Worm (Caenorhabditis elegans) whole organism, midembryonic: Measurements from ENCODE around the gene syg-1.
A peak's percentile ranks its signal among the peaks of the same experiment; 100 is the strongest.

Experiments
- T22C8.4 ChIP-seq: fragments of 200-800 bp; sonication (Bioruptor generic); IDR thresholded peaks from 2 replicates; pipeline ENCODE4 v1.3.6; 2022; ENCODE audit warnings: missing genetic modification characterization, missing compliant biosample characterization
- cog-1 ChIP-seq: sonication (generic microtip); optimal IDR thresholded peaks from 2 replicates; lab custom pipeline; 2016; ENCODE audit warnings: missing genetic modification characterization, missing compliant biosample characterization
- flt-1 ChIP-seq: fragments of 200-800 bp; sonication (Bioruptor generic); IDR thresholded peaks from 2 replicates; pipeline ENCODE4 v1.3.6; 2022; ENCODE audit warnings: missing genetic modification characterization, missing compliant biosample characterization
- klf-2 ChIP-seq: fragments of 200-800 bp; sonication (Bioruptor generic); conservative IDR thresholded peaks from 2 replicates; pipeline ENCODE4 v1.3.6; 2022; ENCODE audit warnings: missing genetic modification reagents, missing genetic modification characterization, missing compliant biosample characterization
- med-1 ChIP-seq: sonication (generic microtip); optimal IDR thresholded peaks from 2 replicates; lab custom pipeline; 2017; ENCODE audit warnings: missing genetic modification characterization, mild to moderate bottlenecking, missing compliant biosample characterization, antibody characterized with exemption, missing genetic modification reagents; ENCODE audit not compliant: insufficient read depth
- ref-1 ChIP-seq: fragments of 200-800 bp; sonication (Bioruptor generic); conservative IDR thresholded peaks from 2 replicates; pipeline ENCODE4 v1.3.6; 2022; ENCODE audit warnings: missing genetic modification reagents, missing genetic modification characterization, missing compliant biosample characterization
- tab-1 ChIP-seq: fragments of 200-800 bp; sonication (Bioruptor generic); IDR thresholded peaks from 2 replicates; pipeline ENCODE4 v1.3.6; 2022; ENCODE audit warnings: missing genetic modification characterization, missing compliant biosample characterization
- ztf-23 ChIP-seq: fragments of 200-800 bp; sonication (Bioruptor generic); IDR thresholded peaks from 2 replicates; pipeline ENCODE4 v1.3.6; 2022; ENCODE audit warnings: missing genetic modification reagents, missing genetic modification characterization, missing compliant biosample characterization
- ztf-29 ChIP-seq: fragments of 200-800 bp; sonication (Bioruptor generic); IDR thresholded peaks from 2 replicates; pipeline ENCODE4 v1.3.6; 2022; ENCODE audit warnings: missing genetic modification reagents, missing genetic modification characterization, missing compliant biosample characterization

The syg-1 gene

DNA sequence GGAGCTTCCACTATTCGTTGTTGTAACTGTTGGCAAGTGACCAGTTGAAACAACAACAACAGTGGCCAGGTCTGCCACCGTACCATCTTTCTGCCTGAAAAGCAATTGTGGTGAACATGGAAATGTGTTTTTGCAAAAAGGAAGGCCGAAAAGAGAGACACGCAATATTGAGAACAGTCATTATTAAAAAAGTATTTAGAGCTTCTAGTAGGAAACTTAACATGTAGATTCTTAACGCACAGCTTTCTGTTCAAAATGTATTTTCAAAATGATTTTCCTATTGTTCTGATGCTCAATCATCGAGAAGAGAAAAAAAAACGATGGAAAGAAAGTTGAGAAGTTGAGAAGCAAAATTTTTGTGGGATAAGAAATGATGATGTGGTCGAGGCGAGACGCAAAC is at the start of gene syg-1:
TSS of gene syg-1 (minus strand) at position 101 of the 400 bp plus-strand sequence.
- TF ChIP-seq cog-1 (no peak), ztf-29 (GFP tag; lab: Robert Waterston, UW) (no peak)

DNA sequence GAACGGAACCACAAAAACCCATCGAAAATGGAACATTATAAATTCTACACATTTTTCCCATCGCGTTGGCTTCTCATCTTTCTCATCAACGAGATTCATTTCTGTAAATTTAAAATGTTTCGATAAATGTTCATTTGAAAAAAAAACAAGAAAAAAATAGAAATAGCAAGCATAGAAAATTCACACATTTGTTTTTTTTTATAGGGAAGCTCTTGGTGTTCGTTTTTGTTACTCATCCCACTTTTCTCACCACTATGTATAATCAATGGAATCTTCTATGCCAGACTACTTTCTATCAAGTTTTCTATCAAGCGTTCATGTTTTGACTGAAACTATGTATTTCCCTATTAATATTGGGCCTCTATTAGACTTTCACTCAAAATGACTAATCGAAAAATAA is 48.9 kb upstream of the syg-1 start, which contains the start of gene dhcr-24:
TSS of gene dhcr-24 (minus strand) at position 101 of the 400 bp plus-strand sequence.
- TF ChIP-seq tab-1 (no peak), T22C8.4 (GFP tag; lab: Robert Waterston, UW) (no peak), med-1 (GFP tag; lab: Kevin White, UChicago) (no peak)

DNA sequence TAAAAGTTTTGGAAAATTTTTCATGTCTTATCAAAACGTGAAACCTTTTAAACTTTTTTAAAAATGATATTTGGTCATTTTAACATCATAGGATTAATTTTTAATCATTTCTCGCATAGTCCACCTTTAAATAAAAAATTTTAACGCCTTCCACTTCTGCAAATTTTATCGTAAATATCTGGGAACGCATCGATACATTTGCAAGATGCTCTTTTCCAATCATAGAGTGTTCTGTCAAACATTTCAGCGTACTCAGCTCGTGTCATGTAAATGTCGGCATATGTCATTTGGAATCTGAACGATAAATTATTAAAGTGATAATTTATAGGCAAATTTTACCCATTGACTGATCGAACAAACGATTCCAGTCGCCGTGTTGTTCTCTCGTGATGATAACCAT is 44.9 kb upstream of the syg-1 start, which contains the start of gene F52H2.5:
TSS of gene F52H2.5 (minus strand) at position 101 of the 400 bp plus-strand sequence.
- TF ChIP-seq T22C8.4 (GFP tag; lab: Robert Waterston, UW), result no peak
- TF ChIP-seq ref-1 (GFP tag; lab: Robert Waterston, UW), result no peak
- no peak for TF ChIP-seq flt-1
- no peak for TF ChIP-seq ztf-29 (GFP tag; lab: Robert Waterston, UW)
- no peak for TF ChIP-seq ztf-23 (GFP tag; lab: Robert Waterston, UW)
- no peak for TF ChIP-seq tab-1
- no peak for TF ChIP-seq cog-1
- TF ChIP-seq med-1 (GFP tag; lab: Kevin White, UChicago), result no peak
- no peak for TF ChIP-seq klf-2

DNA sequence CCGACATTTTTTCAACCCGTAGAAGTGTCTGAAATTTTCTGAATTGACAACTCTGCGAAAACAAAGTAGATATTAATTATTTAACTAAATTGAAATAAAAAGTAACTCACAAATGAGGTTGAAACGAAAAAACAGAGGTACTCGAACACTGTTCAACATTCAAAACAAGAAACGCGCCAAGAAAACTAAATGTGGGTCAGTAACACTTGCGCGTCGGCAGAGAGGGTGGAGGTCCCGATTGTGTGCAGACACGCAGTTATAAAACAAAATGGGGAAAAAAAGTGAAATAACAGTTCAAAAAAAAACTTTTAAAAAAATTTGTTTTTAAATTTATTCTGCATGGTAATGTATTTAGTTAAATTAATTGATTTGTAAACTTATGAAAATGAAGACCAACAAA is 44.3 kb upstream of the syg-1 start:
- TF ChIP-seq cog-1, result no peak
- TF ChIP-seq med-1 (GFP tag; lab: Kevin White, UChicago), result no peak
- 0 out of 2 replicates have a peak, but pooled peaks have one; percentile 32 for TF ChIP-seq klf-2
- no peak for TF ChIP-seq ztf-29 (GFP tag; lab: Robert Waterston, UW)
- 0 out of 2 replicates have a peak, but pooled peaks have one; percentile 30 for TF ChIP-seq flt-1
- TF ChIP-seq ztf-23 (GFP tag; lab: Robert Waterston, UW), result no peak
- TF ChIP-seq ref-1 (GFP tag; lab: Robert Waterston, UW), result no peak
- TF ChIP-seq tab-1, result no peak
- TF ChIP-seq T22C8.4 (GFP tag; lab: Robert Waterston, UW), result no peak

DNA sequence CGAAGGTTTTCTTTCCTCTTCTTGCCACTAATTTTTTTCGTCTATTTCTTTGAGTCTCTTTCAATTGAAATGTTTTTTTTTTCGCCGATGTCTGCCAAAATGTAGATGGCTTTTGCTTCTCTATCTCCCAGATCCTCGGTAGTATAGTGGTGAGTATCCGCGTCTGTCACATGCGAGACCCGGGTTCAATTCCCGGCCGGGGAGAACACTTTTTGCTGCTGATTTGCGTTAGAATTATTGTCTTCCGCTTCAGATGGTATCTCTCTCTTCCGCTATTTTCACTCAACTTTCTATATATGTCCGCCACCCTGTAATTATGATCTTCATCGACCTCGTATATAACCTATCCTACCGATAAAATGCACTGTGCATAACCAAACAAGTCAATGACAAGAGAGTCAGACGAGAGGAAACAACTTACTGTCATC is 38.3 kb upstream of the syg-1 start:
- TF ChIP-seq med-1 (GFP tag; lab: Kevin White, UChicago) (no peak), ztf-23 (GFP tag; lab: Robert Waterston, UW) (peak; percentile 81), ztf-29 (GFP tag; lab: Robert Waterston, UW) (peak; percentile 44; the same call in 1 of the 2 replicates), flt-1 (peak; percentile 53; the same call in 1 of the 2 replicates), ref-1 (GFP tag; lab: Robert Waterston, UW) (peak; percentile 65), tab-1 (0 out of 2 replicates have a peak, but pooled peaks have one; percentile 38), T22C8.4 (GFP tag; lab: Robert Waterston, UW) (0 out of 2 replicates have a peak, but pooled peaks have one; percentile 22), cog-1 (peak; percentile 43), klf-2 (peak; percentile 79)

DNA sequence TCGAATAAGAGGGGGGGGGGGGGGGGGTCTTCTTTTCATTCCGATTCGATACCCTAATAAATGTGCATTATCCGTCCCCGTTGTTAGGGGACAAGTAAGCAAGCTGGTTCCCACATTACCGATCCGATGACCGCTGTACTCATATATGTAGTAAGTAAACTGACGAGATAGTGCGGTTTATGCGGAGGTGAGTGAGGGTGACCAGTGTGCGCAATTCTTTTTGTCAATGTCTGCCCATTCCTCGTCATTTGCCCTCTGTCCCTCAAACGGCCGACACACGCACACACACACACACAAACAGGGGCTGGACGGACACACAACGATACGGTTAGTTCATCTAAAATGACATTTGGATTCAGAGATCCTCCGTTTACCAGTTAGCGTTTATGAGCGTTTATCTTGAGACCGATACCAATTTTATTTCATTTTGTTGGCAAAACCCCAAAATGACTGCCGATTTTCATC is 37.1 kb upstream of the syg-1 start, which contains the start of gene aat-3:
TSS of gene aat-3 (plus strand) at position 51 of the 465 bp plus-strand sequence.
- TF ChIP-seq ztf-29 (GFP tag; lab: Robert Waterston, UW) (peak; percentile 39; the same call in 1 of the 2 replicates), T22C8.4 (GFP tag; lab: Robert Waterston, UW) (no peak), klf-2 (0 out of 2 replicates have a peak, but pooled peaks have one; percentile 8), tab-1 (no peak), med-1 (GFP tag; lab: Kevin White, UChicago) (no peak), flt-1 (no peak), ztf-23 (GFP tag; lab: Robert Waterston, UW) (no peak), cog-1 (no peak), ref-1 (GFP tag; lab: Robert Waterston, UW) (0 out of 2 replicates have a peak, but pooled peaks have one; percentile 11)

DNA sequence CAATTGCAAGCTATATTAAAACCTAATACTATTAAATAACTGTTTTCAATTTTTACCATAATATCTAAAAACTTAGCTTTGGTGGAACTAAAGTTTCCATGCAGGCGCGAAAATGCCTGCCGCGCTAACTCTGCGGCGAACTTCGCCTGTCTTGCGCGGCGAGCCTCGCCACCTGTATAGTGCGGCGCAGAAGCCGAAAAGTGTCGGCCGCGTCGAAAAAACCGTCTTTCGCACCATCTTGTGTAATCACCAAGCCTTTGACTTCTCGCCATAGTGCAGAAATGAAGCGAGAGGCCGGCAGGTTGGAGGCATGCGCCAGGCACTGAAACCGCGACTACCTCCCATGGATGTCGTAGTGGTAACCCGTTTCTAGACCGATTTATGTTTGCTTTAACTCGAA is 36.3 kb upstream of the syg-1 start:
- TF ChIP-seq ztf-29 (GFP tag; lab: Robert Waterston, UW), result no peak
- no peak for TF ChIP-seq cog-1
- no peak for TF ChIP-seq med-1 (GFP tag; lab: Kevin White, UChicago)
- no peak for TF ChIP-seq T22C8.4 (GFP tag; lab: Robert Waterston, UW)
- no peak for TF ChIP-seq klf-2
- no peak for TF ChIP-seq tab-1
- no peak for TF ChIP-seq flt-1
- TF ChIP-seq ref-1 (GFP tag; lab: Robert Waterston, UW), result no peak
- TF ChIP-seq ztf-23 (GFP tag; lab: Robert Waterston, UW), result no peak

DNA sequence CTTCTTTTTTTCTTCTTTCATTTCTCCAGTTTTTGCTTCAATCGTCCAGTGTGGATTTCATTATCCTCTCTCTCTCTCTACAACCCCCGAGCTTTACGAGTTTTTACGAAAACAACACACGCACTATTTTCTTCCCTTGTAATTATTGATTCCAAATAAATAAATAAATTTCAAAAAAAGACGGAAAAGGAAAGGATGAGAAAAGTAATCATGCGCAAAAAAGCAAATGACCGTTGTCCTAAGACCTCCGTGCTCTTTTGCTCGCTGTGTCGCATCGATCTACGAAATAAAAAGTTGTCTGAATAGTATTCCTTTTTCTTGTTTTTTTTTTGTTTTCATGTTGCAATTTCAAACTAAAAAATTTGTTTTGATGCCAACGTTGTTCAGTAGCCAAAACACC is 35.5 kb upstream of the syg-1 start:
- TF ChIP-seq ref-1 (GFP tag; lab: Robert Waterston, UW), result no peak
- no peak for TF ChIP-seq ztf-29 (GFP tag; lab: Robert Waterston, UW)
- no peak for TF ChIP-seq tab-1
- no peak for TF ChIP-seq med-1 (GFP tag; lab: Kevin White, UChicago)
- no peak for TF ChIP-seq flt-1
- TF ChIP-seq T22C8.4 (GFP tag; lab: Robert Waterston, UW), result no peak
- TF ChIP-seq klf-2, result no peak
- no peak for TF ChIP-seq cog-1
- TF ChIP-seq ztf-23 (GFP tag; lab: Robert Waterston, UW), result no peak

DNA sequence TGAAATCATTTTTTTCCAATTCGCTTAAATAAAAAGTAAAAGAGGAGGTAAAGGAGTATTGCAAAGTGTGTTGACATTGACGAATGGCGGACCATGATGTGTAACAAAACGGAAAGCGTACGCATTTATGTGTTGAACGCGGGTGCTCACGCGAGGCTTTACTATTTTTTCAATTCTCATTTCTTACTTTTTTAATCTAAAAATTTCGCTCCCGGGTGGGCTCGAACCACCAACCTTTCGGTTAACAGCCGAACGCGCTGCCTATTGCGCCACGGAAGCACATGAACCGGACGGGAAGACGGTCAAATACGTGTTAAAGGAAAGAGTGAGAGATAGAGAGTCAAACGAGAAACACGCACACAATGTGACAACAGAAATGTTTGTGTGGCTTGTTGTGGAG is 34.2 kb upstream of the syg-1 start:
- TF ChIP-seq T22C8.4 (GFP tag; lab: Robert Waterston, UW) (peak; percentile 87), cog-1 (peak; percentile 91), ztf-23 (GFP tag; lab: Robert Waterston, UW) (peak; percentile 91), med-1 (GFP tag; lab: Kevin White, UChicago) (peak; percentile 72), ztf-29 (GFP tag; lab: Robert Waterston, UW) (peak; percentile 90), ref-1 (GFP tag; lab: Robert Waterston, UW) (peak; percentile 84), tab-1 (peak; percentile 91), klf-2 (peak; percentile 77), flt-1 (peak; percentile 95)

DNA sequence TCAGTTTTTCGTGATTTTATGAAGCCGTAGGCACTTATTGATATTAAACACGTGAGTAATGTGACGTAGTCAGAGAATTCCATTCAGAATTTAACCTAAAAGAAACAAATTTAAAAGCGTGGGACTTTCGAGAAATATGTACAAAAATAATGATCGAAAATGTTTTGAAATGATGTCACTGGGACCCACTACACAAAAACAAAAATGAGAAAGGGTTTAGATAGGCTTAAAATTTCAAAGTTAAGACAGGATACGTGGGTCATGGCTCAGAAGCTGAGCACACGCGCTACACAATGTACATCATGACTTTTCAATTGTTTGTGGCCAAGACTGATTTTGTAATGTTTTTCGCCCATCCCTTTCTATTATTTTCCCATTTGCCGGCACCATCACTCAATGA is 33.8 kb upstream of the syg-1 start, which contains the start of gene smvt-1:
TSS of gene smvt-1 (minus strand) at position 101 of the 400 bp plus-strand sequence.
- TF ChIP-seq ztf-29 (GFP tag; lab: Robert Waterston, UW), result no peak
- TF ChIP-seq klf-2, result no peak
- TF ChIP-seq ref-1 (GFP tag; lab: Robert Waterston, UW), result no peak
- TF ChIP-seq cog-1, result no peak
- TF ChIP-seq ztf-23 (GFP tag; lab: Robert Waterston, UW), result no peak
- no peak for TF ChIP-seq flt-1
- TF ChIP-seq tab-1, result no peak
